Fruit fly (Drosophila melanogaster) whole organism, embryonic: ENCODE data around the gene CG34429.
A peak's percentile ranks its signal among the peaks of the same experiment; 100 is the strongest.

ENCODE experiments used
- Adf1 ChIP-seq: fragments of 200-800 bp; sonication (Bioruptor generic); IDR thresholded peaks from 2 replicates; pipeline ENCODE4 v1.3.6; 2022; ENCODE audit warnings: missing biosample characterization, missing genetic modification characterization
- CG10431 ChIP-seq: fragments of 200-800 bp; sonication (Bioruptor generic); optimal IDR thresholded peaks from 3 replicates; lab custom pipeline; 2018; ENCODE audit warnings: missing biosample characterization, mild to moderate bottlenecking, missing genetic modification characterization
- CG10565 ChIP-seq: fragments of 200-800 bp; sonication (Bioruptor generic); optimal IDR thresholded peaks from 3 replicates; lab custom pipeline; 2016; ENCODE audit warnings: missing biosample characterization, mild to moderate bottlenecking, missing genetic modification characterization
- CG10654 ChIP-seq: fragments of 200-800 bp; sonication (Bioruptor generic); optimal IDR thresholded peaks from 2 replicates; lab custom pipeline; 2016; ENCODE audit warnings: missing biosample characterization, missing genetic modification characterization
- CG11093 ChIP-seq: fragments of 200-800 bp; sonication (Bioruptor generic); IDR thresholded peaks from 3 replicates; pipeline ENCODE4 v1.3.6; 2022; ENCODE audit warnings: missing biosample characterization, missing genetic modification characterization
- CG11247 ChIP-seq: fragments of 200-800 bp; sonication (Bioruptor generic); IDR thresholded peaks from 2 replicates; pipeline ENCODE4 v1.3.6; 2022; ENCODE audit warnings: missing biosample characterization, missing genetic modification characterization
- CG11723 ChIP-seq: fragments of 200-800 bp; sonication (Bioruptor generic); optimal IDR thresholded peaks from 2 replicates; lab custom pipeline; 2017; ENCODE audit warnings: missing biosample characterization, mild to moderate bottlenecking, missing genetic modification characterization
- CG12104 ChIP-seq: fragments of 200-800 bp; sonication (Bioruptor generic); optimal IDR thresholded peaks from 3 replicates; lab custom pipeline; 2016; ENCODE audit warnings: missing biosample characterization, missing genetic modification characterization
- CG1529 ChIP-seq: fragments of 200-800 bp; sonication (Bioruptor generic); optimal IDR thresholded peaks from 3 replicates; lab custom pipeline; 2018; ENCODE audit warnings: missing biosample characterization, missing genetic modification characterization
- CG15696 ChIP-seq: fragments of 200-800 bp; sonication (Bioruptor generic); optimal IDR thresholded peaks from 2 replicates; lab custom pipeline; 2019; ENCODE audit warnings: missing biosample characterization, mild to moderate bottlenecking, missing genetic modification characterization, moderate library complexity
- CG18619 ChIP-seq: fragments of 200-800 bp; sonication (Bioruptor generic); optimal IDR thresholded peaks from 3 replicates; lab custom pipeline; 2017; ENCODE audit warnings: missing biosample characterization, mild to moderate bottlenecking, missing genetic modification characterization
- CG2116 ChIP-seq: fragments of 200-800 bp; sonication (Bioruptor generic); optimal IDR thresholded peaks from 3 replicates; lab custom pipeline; 2018; ENCODE audit warnings: missing biosample characterization, mild to moderate bottlenecking, missing genetic modification characterization
- CG3163 ChIP-seq: fragments of 200-800 bp; sonication (Bioruptor generic); optimal IDR thresholded peaks from 3 replicates; lab custom pipeline; 2016; ENCODE audit warnings: missing biosample characterization, missing genetic modification characterization
- CG4617 ChIP-seq: fragments of 200-800 bp; sonication (Bioruptor generic); optimal IDR thresholded peaks from 3 replicates; lab custom pipeline; 2016; ENCODE audit warnings: missing biosample characterization, missing genetic modification characterization, borderline replicate concordance
- CG7372 ChIP-seq: fragments of 200-800 bp; sonication (Bioruptor generic); IDR thresholded peaks from 2 replicates; pipeline ENCODE4 v1.3.6; 2022; ENCODE audit warnings: missing biosample characterization, missing genetic modification characterization
- CG8281 ChIP-seq: fragments of 200-800 bp; sonication (Bioruptor generic); optimal IDR thresholded peaks from 2 replicates; lab custom pipeline; 2018; ENCODE audit warnings: missing biosample characterization, mild to moderate bottlenecking, missing genetic modification characterization, moderate library complexity
- CG8478 ChIP-seq: fragments of >200 bp; optimal IDR thresholded peaks from 2 replicates; lab custom pipeline; 2018
- CoRest ChIP-seq: fragments of 200-800 bp; sonication (Bioruptor generic); optimal IDR thresholded peaks from 3 replicates; lab custom pipeline; 2018; ENCODE audit warnings: missing biosample characterization, mild to moderate bottlenecking, missing genetic modification characterization, moderate library complexity
- D ChIP-seq, 2 experiments: fragments of 200-800 bp in 1 of 2; fragments of >200 bp in 1 of 2; sonication (Bioruptor generic) in 1 of 2; optimal IDR thresholded peaks; 2 replicates in 1 of 2; 3 replicates in 1 of 2; lab custom pipeline; 2017; ENCODE audit warnings: mild to moderate bottlenecking in 1 of 2, missing biosample characterization in 1 of 2, missing genetic modification characterization in 1 of 2, missing genetic modification reagents in 1 of 2
- Dll ChIP-seq: fragments of 200-800 bp; sonication (Bioruptor generic); IDR thresholded peaks from 4 replicates; pipeline ENCODE4 v1.3.6; 2022; ENCODE audit warnings: missing biosample characterization, missing genetic modification characterization; ENCODE audit not compliant: partially characterized antibody
- Drgx ChIP-seq: fragments of 200-800 bp; sonication (Bioruptor generic); IDR thresholded peaks from 2 replicates; pipeline ENCODE4 v1.3.6; 2022; ENCODE audit warnings: missing biosample characterization, missing genetic modification characterization
- E2f1 ChIP-seq: fragments of 200-800 bp; sonication (Bioruptor generic); IDR thresholded peaks from 2 replicates; pipeline ENCODE4 v1.3.6; 2022; ENCODE audit warnings: missing biosample characterization, missing genetic modification characterization
- E2f2 ChIP-seq: fragments of 200-800 bp; sonication (Bioruptor generic); IDR thresholded peaks from 2 replicates; pipeline ENCODE4 v1.3.6; 2022; ENCODE audit warnings: missing biosample characterization, missing genetic modification characterization
- Gsc ChIP-seq: fragments of 200-800 bp; sonication (Bioruptor generic); IDR thresholded peaks from 2 replicates; pipeline ENCODE4 v1.3.6; 2022; ENCODE audit warnings: missing biosample characterization, missing genetic modification characterization
- Hand ChIP-seq: fragments of 200-800 bp; sonication (Bioruptor generic); optimal IDR thresholded peaks from 2 replicates; lab custom pipeline; 2017; ENCODE audit warnings: mild to moderate bottlenecking, missing biosample characterization, missing genetic modification reagents, missing genetic modification characterization
- Jarid2 ChIP-seq: fragments of 200-800 bp; sonication (Bioruptor generic); optimal IDR thresholded peaks from 3 replicates; lab custom pipeline; 2017; ENCODE audit warnings: mild to moderate bottlenecking, missing biosample characterization, missing genetic modification reagents, missing genetic modification characterization
- Mad ChIP-seq: fragments of 200-800 bp; sonication (Bioruptor generic); optimal IDR thresholded peaks from 2 replicates; lab custom pipeline; 2016; ENCODE audit warnings: missing biosample characterization, missing genetic modification characterization
- NC2α ChIP-seq: fragments of 200-800 bp; sonication (Bioruptor generic); optimal IDR thresholded peaks from 2 replicates; lab custom pipeline; 2016; ENCODE audit warnings: missing biosample characterization, missing genetic modification characterization
- NC2β ChIP-seq: fragments of 200-800 bp; sonication (Bioruptor generic); optimal IDR thresholded peaks from 2 replicates; lab custom pipeline; 2016; ENCODE audit warnings: missing biosample characterization, missing genetic modification characterization
- Nf-YB ChIP-seq: fragments of 200-800 bp; sonication (Bioruptor generic); optimal IDR thresholded peaks from 3 replicates; lab custom pipeline; 2019; ENCODE audit warnings: missing biosample characterization, mild to moderate bottlenecking, missing genetic modification characterization, moderate library complexity
- Oli ChIP-seq: fragments of 200-800 bp; sonication (Bioruptor generic); optimal IDR thresholded peaks from 2 replicates; lab custom pipeline; 2018; ENCODE audit warnings: missing biosample characterization, mild to moderate bottlenecking, missing genetic modification characterization, moderate library complexity
- Rx ChIP-seq: fragments of 200-800 bp; sonication (Bioruptor generic); IDR thresholded peaks from 2 replicates; pipeline ENCODE4 v1.3.6; 2022; ENCODE audit warnings: missing biosample characterization, missing genetic modification characterization
- Xbp1 ChIP-seq: fragments of 200-800 bp; sonication (Bioruptor generic); optimal IDR thresholded peaks from 3 replicates; lab custom pipeline; 2016; ENCODE audit warnings: missing biosample characterization, mild to moderate bottlenecking, missing genetic modification characterization
- ab ChIP-seq: fragments of 200-800 bp; sonication (Bioruptor generic); optimal IDR thresholded peaks from 2 replicates; lab custom pipeline; 2016; ENCODE audit warnings: missing biosample characterization, missing genetic modification characterization
- bab2 ChIP-seq: fragments of 200-800 bp; sonication (Bioruptor generic); optimal IDR thresholded peaks from 2 replicates; lab custom pipeline; 2016; ENCODE audit warnings: missing biosample characterization, missing genetic modification characterization
- bbx ChIP-seq: fragments of 200-800 bp; sonication (Bioruptor generic); IDR thresholded peaks from 2 replicates; pipeline ENCODE4 v1.3.6; 2022; ENCODE audit warnings: missing biosample characterization, missing genetic modification characterization; ENCODE audit not compliant: partially characterized antibody
- chn ChIP-seq: fragments of 200-800 bp; sonication (Bioruptor generic); optimal IDR thresholded peaks from 2 replicates; lab custom pipeline; 2016; ENCODE audit warnings: missing biosample characterization, missing genetic modification characterization
- crp ChIP-seq, 2 experiments: fragments of 200-800 bp; sonication (Bioruptor generic); optimal IDR thresholded peaks; 2 replicates in 1 of 2; 3 replicates in 1 of 2; lab custom pipeline; 2017; ENCODE audit warnings: missing biosample characterization in 2 of 2, missing genetic modification characterization in 2 of 2, mild to moderate bottlenecking in 1 of 2, moderate library complexity in 1 of 2
- jing ChIP-seq: fragments of 200-800 bp; sonication (Bioruptor generic); optimal IDR thresholded peaks from 2 replicates; lab custom pipeline; 2018; ENCODE audit warnings: missing biosample characterization, mild to moderate bottlenecking, missing genetic modification characterization
- jumu ChIP-seq: fragments of 200-800 bp; sonication (Bioruptor generic); optimal IDR thresholded peaks from 3 replicates; lab custom pipeline; 2016; ENCODE audit warnings: missing biosample characterization, missing genetic modification characterization
- kay ChIP-seq: fragments of 200-800 bp; sonication (Bioruptor generic); optimal IDR thresholded peaks from 2 replicates; lab custom pipeline; 2016; ENCODE audit warnings: missing biosample characterization, missing genetic modification characterization
- prd ChIP-seq, 3 experiments: fragments of >200 bp in 2 of 3; fragments of 200-800 bp in 1 of 3; sonication (Bioruptor generic) in 1 of 3; optimal IDR thresholded peaks in 2 of 3; IDR thresholded peaks in 1 of 3; 2 replicates in 2 of 3; 3 replicates in 1 of 3; pipeline versions ENCODE4 v1.3.6 to Lab custom; 2017 to 2022; ENCODE audit warnings: missing biosample characterization in 1 of 3, missing genetic modification characterization in 1 of 3
- rib ChIP-seq: fragments of 200-800 bp; sonication (Bioruptor generic); IDR thresholded peaks from 2 replicates; pipeline ENCODE4 v1.3.6; 2022; ENCODE audit warnings: missing biosample characterization, missing genetic modification characterization
- sens-2 ChIP-seq: fragments of 200-800 bp; sonication (Bioruptor generic); IDR thresholded peaks from 2 replicates; pipeline ENCODE4 v1.3.6; 2022; ENCODE audit warnings: missing biosample characterization, missing genetic modification characterization
- shn ChIP-seq: fragments of 200-800 bp; sonication (Bioruptor generic); optimal IDR thresholded peaks from 3 replicates; lab custom pipeline; 2016; ENCODE audit warnings: missing biosample characterization, missing genetic modification characterization
- sob ChIP-seq: fragments of 200-800 bp; sonication (Bioruptor generic); IDR thresholded peaks from 2 replicates; pipeline ENCODE4 v1.3.6; 2022; ENCODE audit warnings: missing biosample characterization, missing genetic modification characterization
- stc ChIP-seq: fragments of 200-800 bp; sonication (Bioruptor generic); IDR thresholded peaks from 2 replicates; pipeline ENCODE4 v1.3.6; 2022; ENCODE audit warnings: missing biosample characterization, missing genetic modification characterization
- tin ChIP-seq: fragments of 200-800 bp; sonication (Bioruptor generic); optimal IDR thresholded peaks from 3 replicates; lab custom pipeline; 2016; ENCODE audit warnings: missing biosample characterization, missing genetic modification characterization

The CG34429 gene

dm6 chr3L:13022854-13023560, 39.8 kb upstream of the CG34429 start, which contains the start of gene RpS12 (continued):
- TF ChIP-seq crp (GFP tag; optimal IDR thresholded peaks at IDR 0.05; lab: Kevin White, UChicago): peak in 1 of 2 experiments; percentile 34
- TF ChIP-seq Rx (GFP tag; lab: Robert Waterston, UW): peak; percentile 63; the same call in 1 of the 2 replicates
- peak; percentile 85 for TF ChIP-seq CG11247
- TF ChIP-seq D (optimal IDR thresholded peaks at IDR 0.05; lab: Kevin White, UChicago): no peak
- peak; percentile 54 for TF ChIP-seq D (GFP tag; optimal IDR thresholded peaks at IDR 0.05; lab: Kevin White, UChicago)
- peak; percentile 72 for TF ChIP-seq bab2 (GFP tag; lab: Kevin White, UChicago)
- TF ChIP-seq kay (GFP tag; lab: Kevin White, UChicago): no peak
- TF ChIP-seq rib: peak; percentile 17; the same call in 1 of the 2 replicates
- peak; percentile 67 for TF ChIP-seq NC2α (GFP tag; lab: Kevin White, UChicago)
- peak; percentile 99 for TF ChIP-seq CG2116 (GFP tag; lab: Kevin White, UChicago)
- peak; percentile 79 for TF ChIP-seq Xbp1 (GFP tag; lab: Kevin White, UChicago)
- no peak; the same call in none of the 2 replicates for TF ChIP-seq Drgx
- TF ChIP-seq CG12104: peak; percentile 77
- peak; percentile 38; the same call in 1 of the 2 replicates for TF ChIP-seq E2f2 (GFP tag; lab: Robert Waterston, UW)
- TF ChIP-seq CG18619: peak; percentile 87
- TF ChIP-seq Mad (GFP tag; lab: Kevin White, UChicago): peak; percentile 55
- peak; percentile 71 for TF ChIP-seq CG11723 (GFP tag; lab: Kevin White, UChicago)
- peak; percentile 75 for TF ChIP-seq sens-2 (GFP tag; lab: Robert Waterston, UW)
- peak; percentile 1 for TF ChIP-seq CG10565 (GFP tag; lab: Kevin White, UChicago)
- peak; percentile 44 for TF ChIP-seq CG8281 (tag; lab: Kevin White, UChicago)
- TF ChIP-seq CG7372: peak; percentile 68
- peak; percentile 88 for TF ChIP-seq bbx (GFP tag; lab: Robert Waterston, UW)
- no peak for TF ChIP-seq Gsc (GFP tag; lab: Robert Waterston, UW)
- peak; percentile 70 for TF ChIP-seq Jarid2 (GFP tag; lab: Kevin White, UChicago)
- no peak for TF ChIP-seq CG8478 (lab: Kevin White, UChicago)
- no peak for TF ChIP-seq CG11093
- TF ChIP-seq chn (GFP tag; lab: Kevin White, UChicago): peak; percentile 70
- peak; percentile 22 for TF ChIP-seq jing (GFP tag; lab: Kevin White, UChicago)
- TF ChIP-seq jumu (GFP tag; lab: Kevin White, UChicago): peak; percentile 59
- TF ChIP-seq stc: peak; percentile 42; the same call in 1 of the 2 replicates
- TF ChIP-seq CG10431 (GFP tag; lab: Kevin White, UChicago): peak; percentile 75
- TF ChIP-seq CG4617 (GFP tag; lab: Kevin White, UChicago): peak; percentile 48
- TF ChIP-seq E2f1: peak; percentile 47
- peak; percentile 54 for TF ChIP-seq Nf-YB (GFP tag; lab: Kevin White, UChicago)
- TF ChIP-seq CG10654 (GFP tag; lab: Kevin White, UChicago): peak; percentile 80
- peak; percentile 83 for TF ChIP-seq shn (GFP tag; lab: Kevin White, UChicago)
- peak; percentile 60 for TF ChIP-seq Hand (GFP tag; lab: Kevin White, UChicago)
- peak; percentile 76 for TF ChIP-seq Dll (GFP tag; lab: Robert Waterston, UW)
- peak; percentile 7; the same call in 1 of the 2 replicates for TF ChIP-seq Adf1 (GFP tag; lab: Robert Waterston, UW)
- TF ChIP-seq ab: peak; percentile 39
- peak; percentile 70 for TF ChIP-seq CG3163 (GFP tag; lab: Kevin White, UChicago)
- TF ChIP-seq NC2β: peak; percentile 97
- TF ChIP-seq sob (GFP tag; lab: Robert Waterston, UW): peak; percentile 88
- peak; percentile 35 for TF ChIP-seq CG15696 (tag; lab: Kevin White, UChicago)
- TF ChIP-seq CG1529 (GFP tag; lab: Kevin White, UChicago): peak; percentile 2
- peak; percentile 76 for TF ChIP-seq tin
- TF ChIP-seq CoRest (tag; lab: Kevin White, UChicago): peak; percentile 71
- no peak for TF ChIP-seq prd (optimal IDR thresholded peaks at IDR 0.05; lab: Kevin White, UChicago)
- TF ChIP-seq prd (GFP tag; IDR thresholded peaks at IDR 0.05; lab: Robert Waterston, UW): peak; percentile 48; the same call in 2 of the 3 replicates
- TF ChIP-seq Oli (tag; lab: Kevin White, UChicago): peak; percentile 60
